Worm (Caenorhabditis elegans) whole organism, early embryonic: Measurements from ENCODE around the gene K02E11.6.
"Not testable (repeated sequence)": the region's sequence is repeated elsewhere in the genome, so short reads cannot be mapped to it uniquely, and the experiment has no call there.

Experiments
- B0310.2 ChIP-seq: sonication (generic microtip); optimal IDR thresholded peaks from 2 replicates; lab custom pipeline; 2016; ENCODE audit warnings: mild to moderate bottlenecking, missing genetic modification characterization, missing compliant biosample characterization
- F13C5.2 ChIP-seq: sonication (generic microtip); optimal IDR thresholded peaks from 2 replicates; lab custom pipeline; 2017; ENCODE audit warnings: mild to moderate bottlenecking, missing genetic modification characterization, inconsistent platforms, missing compliant biosample characterization
- aly-1 ChIP-seq: sonication (generic microtip); optimal IDR thresholded peaks from 2 replicates; lab custom pipeline; 2016; ENCODE audit warnings: missing genetic modification characterization, missing compliant biosample characterization
- ama-1 ChIP-seq: fragments of 150-350 bp; optimal IDR thresholded peaks from 2 replicates; lab custom pipeline; 2014
- ceh-13 ChIP-seq: fragments of 200-800 bp; sonication (Bioruptor generic); optimal IDR thresholded peaks from 2 replicates; lab custom pipeline; 2018; ENCODE audit warnings: mild to moderate bottlenecking, missing genetic modification characterization, missing compliant biosample characterization
- ceh-36 ChIP-seq: sonication (generic microtip); optimal IDR thresholded peaks from 2 replicates; lab custom pipeline; 2016; ENCODE audit warnings: missing genetic modification characterization, inconsistent platforms, missing compliant biosample characterization
- ets-7 ChIP-seq: sonication (generic microtip); optimal IDR thresholded peaks from 2 replicates; lab custom pipeline; 2016; ENCODE audit warnings: missing genotype, missing genetic modification characterization, missing compliant biosample characterization
- flt-1 ChIP-seq: fragments of 200-800 bp; sonication (Bioruptor generic); IDR thresholded peaks from 2 replicates; pipeline ENCODE4 v1.3.6; 2022; ENCODE audit warnings: missing genetic modification characterization, missing compliant biosample characterization
- hmbx-1 ChIP-seq: sonication (generic microtip); optimal IDR thresholded peaks from 2 replicates; lab custom pipeline; 2016; ENCODE audit warnings: mild to moderate bottlenecking, missing genetic modification characterization, missing compliant biosample characterization
- hmg-4 ChIP-seq: fragments of 200-800 bp; sonication (Bioruptor generic); optimal IDR thresholded peaks from 2 replicates; lab custom pipeline; 2018; ENCODE audit warnings: mild to moderate bottlenecking, missing genetic modification characterization, missing compliant biosample characterization
- hnd-1 ChIP-seq: sonication (generic microtip); optimal IDR thresholded peaks from 2 replicates; lab custom pipeline; 2016; ENCODE audit warnings: missing genetic modification characterization, missing compliant biosample characterization
- pes-1 ChIP-seq: fragments of 200-800 bp; sonication (Bioruptor generic); IDR thresholded peaks from 2 replicates; pipeline ENCODE4 v1.3.6; 2022; ENCODE audit warnings: missing genetic modification reagents, missing genetic modification characterization, missing compliant biosample characterization
- scrt-1 ChIP-seq: fragments of 200-800 bp; sonication (Bioruptor generic); IDR thresholded peaks from 2 replicates; pipeline ENCODE4 v1.3.6; 2022; ENCODE audit warnings: missing genetic modification characterization, missing compliant biosample characterization
- sea-1 ChIP-seq: fragments of 200-800 bp; sonication (Bioruptor generic); conservative IDR thresholded peaks from 2 replicates; pipeline ENCODE4 v1.3.6; 2022; ENCODE audit warnings: missing genetic modification characterization, missing compliant biosample characterization
- tbx-11 ChIP-seq: fragments of 200-800 bp; sonication (Bioruptor generic); IDR thresholded peaks from 2 replicates; pipeline ENCODE4 v1.3.6; 2022; ENCODE audit warnings: missing genetic modification characterization, missing compliant biosample characterization
- tbx-37 ChIP-seq: fragments of 200-800 bp; sonication (Bioruptor generic); conservative IDR thresholded peaks from 2 replicates; pipeline ENCODE4 v1.3.6; 2022; ENCODE audit warnings: missing genetic modification reagents, missing genetic modification characterization, missing compliant biosample characterization
- tra-4 ChIP-seq: sonication (generic microtip); optimal IDR thresholded peaks from 2 replicates; lab custom pipeline; 2017; ENCODE audit warnings: missing genetic modification characterization, missing compliant biosample characterization

K02E11.6 gene

ce11 chrV:14273019-14273418 is 24.4 kb downstream of the K02E11.6 start, which contains the start of gene F40G12.6:
TSS of gene F40G12.6 (minus strand) at chrV:14273119.
- TF ChIP-seq ets-7, result no peak
- no peak for TF ChIP-seq tbx-37 (GFP tag; lab: Robert Waterston, UW)
- no peak for TF ChIP-seq ceh-36 (tag; lab: Kevin White, UChicago)
- TF ChIP-seq aly-1 (tag; lab: Kevin White, UChicago), result no peak
- no peak for TF ChIP-seq hmg-4

DNA sequence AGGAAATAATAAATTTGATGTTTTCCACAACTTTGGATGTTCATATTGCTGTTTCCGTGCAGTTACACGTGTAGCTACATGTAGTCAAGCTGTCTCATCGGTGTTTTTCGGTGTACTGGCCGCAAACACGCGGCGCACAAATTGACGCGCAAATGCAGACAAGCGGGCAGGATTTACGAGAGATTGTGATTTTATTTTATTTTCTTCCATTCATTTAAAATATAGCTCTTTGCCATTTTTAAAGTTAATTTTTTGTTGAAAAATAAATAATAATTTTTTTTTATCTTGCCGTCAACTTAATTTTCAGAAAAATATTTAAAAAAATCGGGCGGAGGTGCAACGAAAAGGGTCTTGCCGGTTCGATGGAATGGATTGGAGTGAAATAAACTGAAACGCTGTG is 25.7 kb downstream of the K02E11.6 start, which contains the start of gene F40G12.7:
F40G12.7 (plus strand) TSS at position 301 of the 400 bp plus-strand sequence.
- not testable (repeated sequence) for TF ChIP-seq F13C5.2 (tag; lab: Kevin White, UChicago); tbx-37 (GFP tag; lab: Robert Waterston, UW); hmg-4

DNA sequence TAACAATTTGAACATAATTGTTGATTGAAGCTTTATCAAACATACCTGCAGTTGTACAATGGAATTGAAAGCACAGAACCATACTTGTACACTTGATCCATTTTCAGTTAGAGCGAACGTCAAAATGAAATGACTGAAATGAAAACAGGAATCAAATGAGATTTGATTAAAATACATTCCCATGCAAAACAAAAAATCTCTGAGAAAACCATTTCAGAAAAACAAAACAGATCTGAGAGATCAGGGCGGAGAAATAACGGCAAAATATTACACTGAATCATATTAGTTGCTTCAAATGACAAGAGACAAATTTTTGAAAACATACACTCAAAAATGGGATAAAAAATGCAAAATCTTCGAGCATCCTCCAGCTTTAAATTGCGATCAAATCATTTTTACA is 31.2 kb downstream of the K02E11.6 start, which contains the start of gene srt-33:
srt-33 (minus strand) TSS at position 101 of the 400 bp plus-strand sequence.
- TF ChIP-seq ama-1, result no peak
- no peak for TF ChIP-seq hmg-4
- TF ChIP-seq sea-1 (GFP tag; lab: Robert Waterston, UW), result no peak
- TF ChIP-seq aly-1 (tag; lab: Kevin White, UChicago), result no peak
- TF ChIP-seq ceh-36 (tag; lab: Kevin White, UChicago), result no peak

ce11 chrV:14282222-14282709 is 33.7 kb downstream of the K02E11.6 start, which contains the start of the genes srt-74 and F40G12.9:
TSS of gene srt-74 (minus strand) at chrV:14282322.
TSS of gene F40G12.9 (plus strand) at chrV:14282659.
- TF ChIP-seq flt-1, result no peak
- TF ChIP-seq hmbx-1 (tag; lab: Kevin White, UChicago), result no peak
- TF ChIP-seq B0310.2, result no peak

DNA sequence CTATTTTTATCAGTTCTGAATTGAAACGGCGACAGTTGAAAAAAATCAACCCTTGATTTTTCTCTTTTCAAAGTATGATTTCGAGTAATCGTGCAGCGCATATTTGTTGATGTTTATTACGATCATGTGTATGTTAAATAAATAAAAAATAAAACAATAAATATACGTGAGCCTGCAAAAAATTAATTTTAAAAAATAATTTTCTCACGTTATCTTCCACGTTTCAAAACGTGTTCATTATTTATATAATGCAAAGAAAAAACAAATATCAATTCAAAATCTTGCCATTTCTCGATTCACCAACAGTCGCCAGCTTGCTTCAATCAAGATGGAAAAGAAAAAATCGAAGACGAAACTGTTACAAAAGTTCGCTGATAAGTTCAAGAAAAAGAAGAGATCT is 34.6 kb downstream of the K02E11.6 start, which contains the start of gene F40G12.10:
F40G12.10 (plus strand) TSS at position 301 of the 400 bp plus-strand sequence.
- no peak for TF ChIP-seq scrt-1 (GFP tag; lab: Robert Waterston, UW)
- no peak for TF ChIP-seq ceh-13 (GFP tag; lab: Kevin White, UChicago)
- no peak for TF ChIP-seq B0310.2
- TF ChIP-seq hmg-4, result no peak
- no peak for TF ChIP-seq aly-1 (tag; lab: Kevin White, UChicago)
- TF ChIP-seq ama-1, result no peak
- TF ChIP-seq tra-4 (tag; lab: Kevin White, UChicago), result no peak
- TF ChIP-seq ceh-36 (tag; lab: Kevin White, UChicago), result no peak
- no peak for TF ChIP-seq sea-1 (GFP tag; lab: Robert Waterston, UW)
- no peak for TF ChIP-seq ets-7
- no peak for TF ChIP-seq hmbx-1 (tag; lab: Kevin White, UChicago)
- TF ChIP-seq flt-1, result no peak
- no peak for TF ChIP-seq tbx-11 (GFP tag; lab: Robert Waterston, UW)
- no peak for TF ChIP-seq pes-1 (GFP tag; lab: Robert Waterston, UW)
- no peak for TF ChIP-seq tbx-37 (GFP tag; lab: Robert Waterston, UW)
- TF ChIP-seq F13C5.2 (tag; lab: Kevin White, UChicago), result no peak
- TF ChIP-seq hnd-1 (tag; lab: Kevin White, UChicago), result no peak

DNA sequence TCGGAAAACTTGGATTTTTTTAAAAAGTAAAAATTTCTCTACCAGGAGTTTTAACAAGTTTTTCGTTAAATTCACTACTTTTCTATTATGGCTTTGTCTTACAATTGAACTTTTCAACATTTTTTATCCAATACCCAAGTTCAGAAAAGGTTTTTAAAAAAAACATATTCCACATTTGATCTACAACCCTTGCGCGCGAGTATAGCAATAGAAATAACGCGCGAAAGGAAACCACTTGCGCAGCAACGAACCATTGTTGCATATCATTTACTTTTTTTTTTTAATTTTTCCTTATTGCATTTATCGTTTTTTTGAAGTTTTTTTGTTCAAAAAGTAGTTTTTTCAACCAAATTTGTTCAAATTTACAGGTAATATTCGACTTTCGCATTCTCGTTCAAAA is 37.2 kb downstream of the K02E11.6 start, which contains the start of gene F40G12.11:
F40G12.11 (plus strand) TSS at position 369 of the 400 bp plus-strand sequence.
- TF ChIP-seq tbx-37 (GFP tag; lab: Robert Waterston, UW) (no peak), B0310.2 (no peak), hmbx-1 (tag; lab: Kevin White, UChicago) (no peak), scrt-1 (GFP tag; lab: Robert Waterston, UW) (no peak), ama-1 (no peak), hnd-1 (tag; lab: Kevin White, UChicago) (no peak), F13C5.2 (tag; lab: Kevin White, UChicago) (no peak), flt-1 (no peak), tbx-11 (GFP tag; lab: Robert Waterston, UW) (no peak)

ce11 chrV:14289363-14289762 is 40.8 kb downstream of the K02E11.6 start, which contains the start of gene F14D7.1:
TSS of gene F14D7.1 (minus strand) at chrV:14289463.
- TF ChIP-seq hnd-1 (tag; lab: Kevin White, UChicago), result no peak
- no peak for TF ChIP-seq flt-1
- TF ChIP-seq tra-4 (tag; lab: Kevin White, UChicago), result no peak
- TF ChIP-seq sea-1 (GFP tag; lab: Robert Waterston, UW), result no peak
- TF ChIP-seq tbx-11 (GFP tag; lab: Robert Waterston, UW), result no peak
- TF ChIP-seq B0310.2, result no peak
- no peak for TF ChIP-seq aly-1 (tag; lab: Kevin White, UChicago)
- TF ChIP-seq hmbx-1 (tag; lab: Kevin White, UChicago), result no peak
- TF ChIP-seq tbx-37 (GFP tag; lab: Robert Waterston, UW), result no peak
- no peak for TF ChIP-seq scrt-1 (GFP tag; lab: Robert Waterston, UW)

ce11 chrV:14290636-14291035 is 42.0 kb downstream of the K02E11.6 start, which contains the start of gene F14D7.18:
TSS of gene F14D7.18 (minus strand) at chrV:14290736.
- TF ChIP-seq hnd-1 (tag; lab: Kevin White, UChicago), result no peak
- TF ChIP-seq B0310.2, result no peak
- no peak for TF ChIP-seq ama-1
- TF ChIP-seq aly-1 (tag; lab: Kevin White, UChicago), result no peak
- no peak for TF ChIP-seq sea-1 (GFP tag; lab: Robert Waterston, UW)
- TF ChIP-seq flt-1, result no peak
- no peak for TF ChIP-seq ceh-13 (GFP tag; lab: Kevin White, UChicago)
- TF ChIP-seq hmbx-1 (tag; lab: Kevin White, UChicago), result no peak
- TF ChIP-seq pes-1 (GFP tag; lab: Robert Waterston, UW), result no peak
- no peak for TF ChIP-seq F13C5.2 (tag; lab: Kevin White, UChicago)
- no peak for TF ChIP-seq ets-7
- TF ChIP-seq tbx-37 (GFP tag; lab: Robert Waterston, UW), result no peak
- TF ChIP-seq hmg-4, result no peak
- TF ChIP-seq scrt-1 (GFP tag; lab: Robert Waterston, UW), result no peak
- TF ChIP-seq ceh-36 (tag; lab: Kevin White, UChicago), result no peak
